Worm (Caenorhabditis elegans) whole organism, late embryonic: ENCODE measurements around the gene R10E11.9.
A peak's percentile ranks its signal among the peaks of the same experiment; 100 is the strongest.

Experiments used
- C08G9.2 ChIP-seq: sonication (generic microtip); optimal IDR thresholded peaks from 2 replicates; lab custom pipeline; 2016; ENCODE audit warnings: mild to moderate bottlenecking, missing genetic modification characterization, moderate library complexity, missing compliant biosample characterization
- C38D4.7 ChIP-seq: fragments of 200-800 bp; sonication (Bioruptor generic); optimal IDR thresholded peaks from 2 replicates; lab custom pipeline; 2018; ENCODE audit warnings: mild to moderate bottlenecking, missing genetic modification characterization, moderate library complexity, missing compliant biosample characterization
- F13H6.1 ChIP-seq: sonication (generic microtip); optimal IDR thresholded peaks from 2 replicates; lab custom pipeline; 2016; ENCODE audit warnings: missing genetic modification characterization, missing compliant biosample characterization
- K02D7.2 ChIP-seq: sonication (generic microtip); optimal IDR thresholded peaks from 2 replicates; lab custom pipeline; 2017; ENCODE audit warnings: mild to moderate bottlenecking, missing genetic modification characterization, missing compliant biosample characterization
- Y22D7AL.16 ChIP-seq: sonication (generic microtip); optimal IDR thresholded peaks from 2 replicates; lab custom pipeline; 2016; ENCODE audit warnings: missing genetic modification characterization, missing compliant biosample characterization
- ahr-1 ChIP-seq: sonication (generic microtip); optimal IDR thresholded peaks from 2 replicates; lab custom pipeline; 2016; ENCODE audit warnings: missing genetic modification characterization, missing compliant biosample characterization
- ama-1 ChIP-seq: fragments of 150-350 bp; optimal IDR thresholded peaks from 2 replicates; lab custom pipeline; 2014
- ceh-18 ChIP-seq: sonication (generic microtip); optimal IDR thresholded peaks from 2 replicates; lab custom pipeline; 2016; ENCODE audit warnings: missing genetic modification characterization, missing compliant biosample characterization
- ceh-19 ChIP-seq: fragments of 200-800 bp; sonication (Bioruptor generic); optimal IDR thresholded peaks from 2 replicates; lab custom pipeline; 2018; ENCODE audit warnings: mild to moderate bottlenecking, missing genetic modification characterization, missing compliant biosample characterization
- ceh-2 ChIP-seq: sonication (generic microtip); optimal IDR thresholded peaks from 2 replicates; lab custom pipeline; 2016; ENCODE audit warnings: missing genotype, missing genetic modification characterization, missing compliant biosample characterization
- ceh-22 ChIP-seq: sonication (generic microtip); optimal IDR thresholded peaks from 2 replicates; lab custom pipeline; 2017; ENCODE audit warnings: missing biosample characterization, missing genetic modification characterization
- ceh-24 ChIP-seq: sonication (generic microtip); optimal IDR thresholded peaks from 2 replicates; lab custom pipeline; 2016; ENCODE audit warnings: mild to moderate bottlenecking, missing genetic modification characterization, missing compliant biosample characterization
- ceh-31 ChIP-seq: sonication (generic microtip); optimal IDR thresholded peaks from 2 replicates; lab custom pipeline; 2016; ENCODE audit warnings: missing genetic modification characterization, missing compliant biosample characterization
- ceh-34 ChIP-seq: sonication (generic microtip); optimal IDR thresholded peaks from 2 replicates; lab custom pipeline; 2016; ENCODE audit warnings: mild to moderate bottlenecking, missing genetic modification characterization, missing compliant biosample characterization
- ceh-48 ChIP-seq: sonication (generic microtip); optimal IDR thresholded peaks from 2 replicates; lab custom pipeline; 2016; ENCODE audit warnings: missing genetic modification characterization, inconsistent platforms, missing compliant biosample characterization
- ceh-9 ChIP-seq: sonication (generic microtip); optimal IDR thresholded peaks from 2 replicates; lab custom pipeline; 2016; ENCODE audit warnings: mild to moderate bottlenecking, missing genetic modification characterization, inconsistent platforms, missing compliant biosample characterization
- che-1 ChIP-seq: sonication (generic microtip); optimal IDR thresholded peaks from 2 replicates; lab custom pipeline; 2016; ENCODE audit warnings: mild to moderate bottlenecking, missing genetic modification characterization, missing compliant biosample characterization
- dve-1 ChIP-seq: sonication (generic microtip); optimal IDR thresholded peaks from 2 replicates; lab custom pipeline; 2017; ENCODE audit warnings: antibody characterized with exemption, mild to moderate bottlenecking, missing genetic modification characterization, missing compliant biosample characterization
- elt-2 ChIP-seq: sonication (generic microtip); optimal IDR thresholded peaks from 2 replicates; lab custom pipeline; 2016; ENCODE audit warnings: missing genetic modification reagents, missing genetic modification characterization, missing compliant biosample characterization
- elt-4 ChIP-seq: sonication (generic microtip); optimal IDR thresholded peaks from 2 replicates; lab custom pipeline; 2016; ENCODE audit warnings: missing genetic modification characterization, missing compliant biosample characterization
- ets-4 ChIP-seq: sonication (generic microtip); optimal IDR thresholded peaks from 2 replicates; lab custom pipeline; 2016; ENCODE audit warnings: missing genetic modification characterization, missing compliant biosample characterization
- eyg-1 ChIP-seq: sonication (generic microtip); optimal IDR thresholded peaks from 2 replicates; lab custom pipeline; 2016; ENCODE audit warnings: missing genotype, missing genetic modification characterization, missing compliant biosample characterization
- fkh-6 ChIP-seq: sonication (generic microtip); optimal IDR thresholded peaks from 2 replicates; lab custom pipeline; 2016; ENCODE audit warnings: missing genetic modification characterization, missing compliant biosample characterization
- gmeb-2 ChIP-seq: sonication (generic microtip); optimal IDR thresholded peaks from 2 replicates; lab custom pipeline; 2016; ENCODE audit warnings: missing genetic modification characterization, inconsistent platforms, missing compliant biosample characterization
- hlh-13 ChIP-seq: fragments of 200-800 bp; sonication (Bioruptor generic); optimal IDR thresholded peaks from 2 replicates; lab custom pipeline; 2018; ENCODE audit warnings: mild to moderate bottlenecking, missing genetic modification characterization, missing compliant biosample characterization
- hlh-15 ChIP-seq: sonication (generic microtip); optimal IDR thresholded peaks from 2 replicates; lab custom pipeline; 2016; ENCODE audit warnings: missing genetic modification characterization, missing compliant biosample characterization
- hlh-30 ChIP-seq: sonication (generic microtip); optimal IDR thresholded peaks from 2 replicates; lab custom pipeline; 2017; ENCODE audit warnings: antibody characterized with exemption, missing genetic modification characterization, missing compliant biosample characterization; ENCODE audit not compliant: insufficient read depth
- hlh-6 ChIP-seq: sonication (generic microtip); optimal IDR thresholded peaks from 2 replicates; lab custom pipeline; 2016; ENCODE audit warnings: missing genotype, missing genetic modification characterization, missing compliant biosample characterization
- hlh-8 ChIP-seq: sonication (generic microtip); optimal IDR thresholded peaks from 2 replicates; lab custom pipeline; 2016; ENCODE audit warnings: missing genotype, missing genetic modification characterization, missing compliant biosample characterization
- lim-6 ChIP-seq: sonication (generic microtip); optimal IDR thresholded peaks from 2 replicates; lab custom pipeline; 2016; ENCODE audit warnings: missing genetic modification characterization, missing compliant biosample characterization
- madf-2 ChIP-seq: sonication (generic microtip); optimal IDR thresholded peaks from 2 replicates; lab custom pipeline; 2017; ENCODE audit warnings: missing genetic modification characterization, missing compliant biosample characterization
- mec-3 ChIP-seq: sonication (generic microtip); optimal IDR thresholded peaks from 2 replicates; lab custom pipeline; 2016; ENCODE audit warnings: borderline replicate concordance, missing genetic modification characterization, missing compliant biosample characterization
- nfya-1 ChIP-seq: sonication (generic microtip); optimal IDR thresholded peaks from 2 replicates; lab custom pipeline; 2017; ENCODE audit warnings: missing genetic modification characterization, mild to moderate bottlenecking, missing compliant biosample characterization, antibody characterized with exemption, moderate library complexity
- nhr-11 ChIP-seq: fragments of 150-350 bp; optimal IDR thresholded peaks from 2 replicates; lab custom pipeline; 2014; ENCODE audit warnings: missing biosample characterization, missing genetic modification characterization
- odd-2 ChIP-seq: sonication (generic microtip); optimal IDR thresholded peaks from 2 replicates; lab custom pipeline; 2017; ENCODE audit warnings: antibody characterized with exemption, mild to moderate bottlenecking, missing genetic modification characterization, missing compliant biosample characterization
- pat-9 ChIP-seq: fragments of 200-800 bp; sonication (Bioruptor generic); optimal IDR thresholded peaks from 2 replicates; lab custom pipeline; 2018; ENCODE audit warnings: mild to moderate bottlenecking, missing genetic modification characterization, moderate library complexity, missing compliant biosample characterization
- pax-1 ChIP-seq: fragments of 150-350 bp; optimal IDR thresholded peaks from 2 replicates; lab custom pipeline; 2014; ENCODE audit warnings: missing biosample characterization, missing genetic modification characterization
- pha-4 ChIP-seq: fragments of 150-350 bp; optimal IDR thresholded peaks from 2 replicates; lab custom pipeline; 2018; ENCODE audit warnings: missing biosample characterization, missing genetic modification reagents, missing genetic modification characterization
- pros-1 ChIP-seq: fragments of 150-350 bp; optimal IDR thresholded peaks from 2 replicates; lab custom pipeline; 2014; ENCODE audit warnings: missing biosample characterization, missing genetic modification reagents, missing genetic modification characterization
- ref-2 ChIP-seq: sonication (generic microtip); optimal IDR thresholded peaks from 2 replicates; lab custom pipeline; 2016; ENCODE audit warnings: missing genetic modification characterization, missing compliant biosample characterization
- rnt-1 ChIP-seq: sonication (generic microtip); optimal IDR thresholded peaks from 2 replicates; lab custom pipeline; 2016; ENCODE audit warnings: missing genetic modification characterization, missing compliant biosample characterization
- sdc-2 ChIP-seq: sonication (generic microtip); optimal IDR thresholded peaks from 2 replicates; lab custom pipeline; 2016; ENCODE audit warnings: missing genotype, missing genetic modification characterization, missing compliant biosample characterization
- tbx-2 ChIP-seq: sonication (generic microtip); optimal IDR thresholded peaks from 2 replicates; lab custom pipeline; 2016; ENCODE audit warnings: missing genetic modification characterization, missing compliant biosample characterization
- tbx-7 ChIP-seq: sonication (generic microtip); optimal IDR thresholded peaks from 2 replicates; lab custom pipeline; 2016; ENCODE audit warnings: missing genotype, missing genetic modification characterization, missing compliant biosample characterization
- unc-3 ChIP-seq, 2 experiments: fragments of 200-800 bp in 1 of 2; sonication (Bioruptor generic) in 1 of 2; sonication (generic microtip) in 1 of 2; conservative IDR thresholded peaks in 1 of 2; optimal IDR thresholded peaks in 1 of 2; 2 replicates each; pipeline versions ENCODE4 v1.3.6 to Lab custom; 2016 to 2022; ENCODE audit warnings: missing compliant biosample characterization in 2 of 2, missing genetic modification characterization in 2 of 2, missing genetic modification reagents in 1 of 2
- unc-42 ChIP-seq: sonication (generic microtip); optimal IDR thresholded peaks from 2 replicates; lab custom pipeline; 2016; ENCODE audit warnings: missing genotype, missing genetic modification characterization, missing compliant biosample characterization
- unc-55 ChIP-seq: sonication (generic microtip); optimal IDR thresholded peaks from 2 replicates; lab custom pipeline; 2017; ENCODE audit warnings: missing biosample characterization, missing genetic modification reagents, missing genetic modification characterization
- unc-86 ChIP-seq: sonication (generic microtip); optimal IDR thresholded peaks from 2 replicates; lab custom pipeline; 2016; ENCODE audit warnings: missing genetic modification characterization, missing compliant biosample characterization
- ztf-16 ChIP-seq: sonication (generic microtip); optimal IDR thresholded peaks from 2 replicates; lab custom pipeline; 2017; ENCODE audit warnings: missing genetic modification characterization, missing compliant biosample characterization

The R10E11.9 gene

ce11 chrIII:9823748-9824147 is 30.3 kb upstream of the R10E11.9 start:
- TF ChIP-seq ref-2 (tag; lab: Kevin White, UChicago), result no peak
- TF ChIP-seq unc-42 (tag; lab: Kevin White, UChicago), result no peak
- no peak for TF ChIP-seq elt-2 (tag; lab: Kevin White, UChicago)

- TF ChIP-seq unc-86 (tag; lab: Kevin White, UChicago) (no peak), pax-1 (tag; lab: Kevin White, UChicago) (no peak), odd-2 (tag; lab: Kevin White, UChicago) (no peak), ama-1 (lab: Kevin White, UChicago) (no peak), ceh-9 (tag; lab: Kevin White, UChicago) (no peak), fkh-6 (no peak), ceh-34 (tag; lab: Kevin White, UChicago) (no peak), tbx-7 (tag; lab: Kevin White, UChicago) (no peak), lim-6 (no peak), ceh-19 (no peak), nfya-1 (no peak), K02D7.2 (no peak), mec-3 (no peak), rnt-1 (no peak), pros-1 (tag; lab: Kevin White, UChicago) (no peak), unc-55 (no peak)
Observed at ce11 chrIII:9822942-9823341, 29.5 kb upstream of the R10E11.9 start, which contains the start of gene arl-5. TSS of gene arl-5 (plus strand) at chrIII:9823242.

- no peak for TF ChIP-seq ceh-18 (tag; lab: Kevin White, UChicago)
- no peak for TF ChIP-seq ceh-48
- TF ChIP-seq gmeb-2 (tag; lab: Kevin White, UChicago), result no peak
- TF ChIP-seq ceh-24 (tag; lab: Kevin White, UChicago), result no peak
- no peak for TF ChIP-seq hlh-8 (tag; lab: Kevin White, UChicago)
- peak; percentile 32 for TF ChIP-seq C08G9.2 (tag; lab: Kevin White, UChicago)
- peak; percentile 77 for TF ChIP-seq tbx-2 (tag; lab: Kevin White, UChicago)
- TF ChIP-seq Y22D7AL.16, result no peak
- TF ChIP-seq hlh-30 (tag; lab: Kevin White, UChicago), result peak; percentile 94
- no peak for TF ChIP-seq F13H6.1
- peak; percentile 40 for TF ChIP-seq pros-1 (tag; lab: Kevin White, UChicago)
- TF ChIP-seq che-1 (tag; lab: Kevin White, UChicago), result no peak
- no peak for TF ChIP-seq ama-1 (lab: Kevin White, UChicago)
- TF ChIP-seq ceh-9 (tag; lab: Kevin White, UChicago), result no peak
- no peak for TF ChIP-seq sdc-2 (tag; lab: Kevin White, UChicago)
- TF ChIP-seq unc-42 (tag; lab: Kevin White, UChicago), result no peak
- no peak for TF ChIP-seq unc-3 (GFP tag; conservative IDR thresholded peaks at IDR 0.05; lab: Robert Waterston, UW)
- TF ChIP-seq unc-3 (tag; optimal IDR thresholded peaks at IDR 0.05; lab: Kevin White, UChicago), result no peak
- TF ChIP-seq elt-4 (tag; lab: Kevin White, UChicago), result no peak
- TF ChIP-seq K02D7.2, result no peak
- TF ChIP-seq hlh-6 (tag; lab: Kevin White, UChicago), result peak; percentile 42
- no peak for TF ChIP-seq madf-2 (tag; lab: Kevin White, UChicago)
- TF ChIP-seq ceh-34 (tag; lab: Kevin White, UChicago), result peak; percentile 33
- TF ChIP-seq ahr-1, result no peak
- TF ChIP-seq unc-86 (tag; lab: Kevin White, UChicago), result no peak
- no peak for TF ChIP-seq pha-4
- no peak for TF ChIP-seq pax-1 (tag; lab: Kevin White, UChicago)
- no peak for TF ChIP-seq hlh-13 (GFP tag; lab: Kevin White, UChicago)
- TF ChIP-seq fkh-6, result no peak
- no peak for TF ChIP-seq eyg-1
- TF ChIP-seq pat-9 (tag; lab: Kevin White, UChicago), result no peak
- no peak for TF ChIP-seq C38D4.7
- peak; percentile 41 for TF ChIP-seq ceh-31 (tag; lab: Kevin White, UChicago)
- TF ChIP-seq ceh-2, result no peak
- no peak for TF ChIP-seq nhr-11
- TF ChIP-seq ref-2 (tag; lab: Kevin White, UChicago), result no peak
- no peak for TF ChIP-seq ets-4 (tag; lab: Kevin White, UChicago)
- TF ChIP-seq ztf-16 (tag; lab: Kevin White, UChicago), result no peak
- no peak for TF ChIP-seq dve-1 (tag; lab: Kevin White, UChicago)
- TF ChIP-seq odd-2 (tag; lab: Kevin White, UChicago), result no peak
- no peak for TF ChIP-seq tbx-7 (tag; lab: Kevin White, UChicago)
- no peak for TF ChIP-seq hlh-15
- TF ChIP-seq ceh-22, result no peak
- no peak for TF ChIP-seq elt-2 (tag; lab: Kevin White, UChicago)
Observed at ce11 chrIII:9818763-9819162, 25.3 kb upstream of the R10E11.9 start, which contains the start of gene panl-3. TSS of gene panl-3 (plus strand) at chrIII:9819056.
